Worm (Caenorhabditis elegans) whole organism, L4 larva: ENCODE results near the gene F28A12.10.
A peak's percentile ranks its signal among the peaks of the same experiment; 100 is the strongest.

Source experiments
- T20F7.1 ChIP-seq: fragments of 200-800 bp; sonication (Bioruptor generic); optimal IDR thresholded peaks from 2 replicates; lab custom pipeline; 2018; ENCODE audit warnings: mild to moderate bottlenecking, missing genetic modification characterization, missing compliant biosample characterization
- Y105C5A.15 ChIP-seq: fragments of 200-800 bp; sonication (Bioruptor generic); IDR thresholded peaks from 2 replicates; pipeline ENCODE4 v1.3.6; 2022; ENCODE audit warnings: missing genetic modification characterization, missing compliant biosample characterization
- Y5F2A.4 ChIP-seq: fragments of 200-800 bp; sonication (Bioruptor generic); optimal IDR thresholded peaks from 2 replicates; lab custom pipeline; 2018; ENCODE audit warnings: mild to moderate bottlenecking, missing genetic modification characterization, missing compliant biosample characterization
- ZK337.2 ChIP-seq: fragments of 200-800 bp; sonication (Bioruptor generic); IDR thresholded peaks from 2 replicates; pipeline ENCODE4 v1.3.6; 2022; ENCODE audit warnings: missing genetic modification reagents, missing genetic modification characterization, missing compliant biosample characterization
- attf-4 ChIP-seq: sonication (generic microtip); optimal IDR thresholded peaks from 3 replicates; lab custom pipeline; 2017; ENCODE audit warnings: missing biosample characterization, missing genetic modification characterization
- ceh-20 ChIP-seq: fragments of 200-800 bp; sonication (Bioruptor generic); IDR thresholded peaks from 2 replicates; pipeline ENCODE4 v1.3.6; 2022; ENCODE audit warnings: missing genetic modification reagents, missing genetic modification characterization, missing compliant biosample characterization
- ceh-28 ChIP-seq: fragments of 150-350 bp; optimal IDR thresholded peaks from 2 replicates; lab custom pipeline; 2014; ENCODE audit warnings: missing biosample characterization, missing genetic modification reagents, missing genetic modification characterization
- ceh-82 ChIP-seq: sonication (generic microtip); optimal IDR thresholded peaks from 2 replicates; lab custom pipeline; 2017; ENCODE audit warnings: missing biosample characterization, missing genetic modification characterization
- ctbp-1 ChIP-seq: fragments of 200-800 bp; sonication (Bioruptor generic); IDR thresholded peaks from 2 replicates; pipeline ENCODE4 v1.3.6; 2022; ENCODE audit warnings: missing genetic modification reagents, missing genetic modification characterization, missing compliant biosample characterization
- daf-12 ChIP-seq: fragments of 150-350 bp; optimal IDR thresholded peaks from 2 replicates; lab custom pipeline; 2014; ENCODE audit warnings: missing biosample characterization, missing genetic modification reagents, missing genetic modification characterization
- daf-16 ChIP-seq, 3 experiments: sonication (generic microtip); optimal IDR thresholded peaks; 2 replicates each; lab custom pipeline; 2016 to 2017; ENCODE audit warnings: missing genetic modification characterization in 3 of 3, missing genetic modification reagents in 3 of 3, mild to moderate bottlenecking in 2 of 3, missing compliant biosample characterization in 2 of 3, missing biosample characterization in 1 of 3, moderate library complexity in 1 of 3
- daf-19 ChIP-seq: fragments of 200-800 bp; sonication (Bioruptor generic); conservative IDR thresholded peaks from 2 replicates; pipeline ENCODE4 v1.3.6; 2022; ENCODE audit warnings: missing genetic modification characterization, missing compliant biosample characterization
- dmd-6 ChIP-seq: fragments of 200-800 bp; sonication (Bioruptor generic); IDR thresholded peaks from 2 replicates; pipeline ENCODE4 v1.3.6; 2022; ENCODE audit warnings: missing genetic modification reagents, missing genetic modification characterization, missing compliant biosample characterization
- dmd-8 ChIP-seq: fragments of 200-800 bp; sonication (Bioruptor generic); IDR thresholded peaks from 2 replicates; pipeline ENCODE4 v1.3.6; 2022; ENCODE audit warnings: missing genetic modification characterization, missing compliant biosample characterization
- dmd-9 ChIP-seq: fragments of 200-800 bp; sonication (Bioruptor generic); IDR thresholded peaks from 2 replicates; pipeline ENCODE4 v1.3.6; 2022; ENCODE audit warnings: missing genetic modification reagents, missing genetic modification characterization, missing compliant biosample characterization
- egl-43 ChIP-seq: fragments of 200-800 bp; sonication (Bioruptor generic); IDR thresholded peaks from 2 replicates; pipeline ENCODE4 v1.3.6; 2022; ENCODE audit warnings: missing genetic modification reagents, missing genetic modification characterization, missing compliant biosample characterization
- gei-8 ChIP-seq: fragments of 200-800 bp; sonication (Bioruptor generic); optimal IDR thresholded peaks from 2 replicates; lab custom pipeline; 2018; ENCODE audit warnings: mild to moderate bottlenecking, missing genetic modification characterization, missing compliant biosample characterization
- hif-1 ChIP-seq, 2 experiments: sonication (generic microtip); optimal IDR thresholded peaks; 2 replicates each; lab custom pipeline; 2016 to 2017; ENCODE audit warnings: missing compliant biosample characterization in 2 of 2, missing genetic modification characterization in 2 of 2, missing genetic modification reagents in 2 of 2, missing genotype in 2 of 2, mild to moderate bottlenecking in 1 of 2
- hlh-11 ChIP-seq: fragments of 200-800 bp; sonication (Bioruptor generic); optimal IDR thresholded peaks from 2 replicates; lab custom pipeline; 2018; ENCODE audit warnings: mild to moderate bottlenecking, missing genetic modification characterization, missing compliant biosample characterization
- hmg-1.1 ChIP-seq: fragments of 200-800 bp; sonication (Bioruptor generic); IDR thresholded peaks from 2 replicates; pipeline ENCODE4 v1.3.6; 2022; ENCODE audit warnings: missing genetic modification reagents, missing genetic modification characterization, missing compliant biosample characterization
- lin-1 ChIP-seq: fragments of 200-800 bp; sonication (Bioruptor generic); IDR thresholded peaks from 2 replicates; pipeline ENCODE4 v1.3.6; 2022; ENCODE audit warnings: missing genetic modification reagents, missing genetic modification characterization, missing compliant biosample characterization
- lin-15B ChIP-seq: fragments of 150-350 bp; sonication (generic microtip); optimal IDR thresholded peaks from 3 replicates; lab custom pipeline; 2014; ENCODE audit warnings: missing biosample characterization, missing genetic modification characterization
- lin-38 ChIP-seq: fragments of 200-800 bp; sonication (Bioruptor generic); IDR thresholded peaks from 2 replicates; pipeline ENCODE4 v1.3.6; 2022; ENCODE audit warnings: missing genetic modification reagents, missing genetic modification characterization, missing compliant biosample characterization
- lsy-2 ChIP-seq, 2 experiments: fragments of 150-350 bp in 1 of 2; sonication (generic microtip) in 1 of 2; optimal IDR thresholded peaks; 2 replicates each; lab custom pipeline; 2014 to 2017; ENCODE audit warnings: missing biosample characterization in 2 of 2, missing genetic modification characterization in 2 of 2
- madf-9 ChIP-seq: fragments of 200-800 bp; sonication (Bioruptor generic); conservative IDR thresholded peaks from 2 replicates; pipeline ENCODE4 v1.3.6; 2022; ENCODE audit warnings: missing genetic modification reagents, missing genetic modification characterization, missing compliant biosample characterization
- mdl-1 ChIP-seq, 2 experiments: fragments of 150-350 bp in 1 of 2; sonication (generic microtip) in 1 of 2; optimal IDR thresholded peaks; 2 replicates each; lab custom pipeline; 2014 to 2017; ENCODE audit warnings: missing biosample characterization in 2 of 2, missing genetic modification characterization in 2 of 2
- mes-2 ChIP-seq: sonication (generic microtip); optimal IDR thresholded peaks from 2 replicates; lab custom pipeline; 2016; ENCODE audit warnings: missing genotype, mild to moderate bottlenecking, missing genetic modification characterization, missing compliant biosample characterization; ENCODE audit not compliant: poor library complexity, severe bottlenecking
- mxl-3 ChIP-seq: fragments of 200-800 bp; sonication (Bioruptor generic); optimal IDR thresholded peaks from 2 replicates; lab custom pipeline; 2018; ENCODE audit warnings: mild to moderate bottlenecking, missing genetic modification characterization, missing compliant biosample characterization
- nhr-102 ChIP-seq: sonication (generic microtip); optimal IDR thresholded peaks from 2 replicates; lab custom pipeline; 2016; ENCODE audit warnings: mild to moderate bottlenecking, missing genetic modification characterization, moderate library complexity, missing compliant biosample characterization
- nhr-11 ChIP-seq: fragments of 150-350 bp; optimal IDR thresholded peaks from 2 replicates; lab custom pipeline; 2014; ENCODE audit warnings: missing biosample characterization, missing genetic modification characterization
- nhr-111 ChIP-seq: fragments of 200-800 bp; sonication (Bioruptor generic); optimal IDR thresholded peaks from 2 replicates; lab custom pipeline; 2018; ENCODE audit warnings: mild to moderate bottlenecking, missing genetic modification characterization, missing compliant biosample characterization
- nhr-237 ChIP-seq: sonication (generic microtip); optimal IDR thresholded peaks from 2 replicates; lab custom pipeline; 2017; ENCODE audit warnings: missing biosample characterization, missing genetic modification characterization
- nhr-25 ChIP-seq: sonication (generic microtip); optimal IDR thresholded peaks from 2 replicates; lab custom pipeline; 2017; ENCODE audit warnings: missing genetic modification characterization, mild to moderate bottlenecking, missing compliant biosample characterization, antibody characterized with exemption, moderate library complexity, borderline replicate concordance; ENCODE audit not compliant: insufficient read depth
- php-3 ChIP-seq: fragments of 200-800 bp; sonication (Bioruptor generic); IDR thresholded peaks from 2 replicates; pipeline ENCODE4 v1.3.6; 2022; ENCODE audit warnings: missing genetic modification reagents, missing genetic modification characterization, missing compliant biosample characterization
- pqm-1 ChIP-seq: sonication (generic microtip); optimal IDR thresholded peaks from 2 replicates; lab custom pipeline; 2017; ENCODE audit warnings: missing biosample characterization, missing genetic modification characterization
- rbr-2 ChIP-seq: sonication (generic microtip); optimal IDR thresholded peaks from 2 replicates; lab custom pipeline; 2016; ENCODE audit warnings: missing genotype, missing genetic modification characterization, missing compliant biosample characterization
- set-16 ChIP-seq: fragments of 200-800 bp; sonication (Bioruptor generic); IDR thresholded peaks from 2 replicates; pipeline ENCODE4 v1.3.6; 2022; ENCODE audit warnings: missing genetic modification reagents, missing genetic modification characterization, missing compliant biosample characterization
- unc-130 ChIP-seq: sonication (generic microtip); optimal IDR thresholded peaks from 2 replicates; lab custom pipeline; 2016; ENCODE audit warnings: missing genetic modification reagents, missing genetic modification characterization, missing compliant biosample characterization
- unc-39 ChIP-seq: sonication (generic microtip); optimal IDR thresholded peaks from 2 replicates; lab custom pipeline; 2017; ENCODE audit warnings: missing biosample characterization, missing genetic modification characterization
- zip-11 ChIP-seq: fragments of 200-800 bp; sonication (Bioruptor generic); IDR thresholded peaks from 2 replicates; pipeline ENCODE4 v1.3.6; 2022; ENCODE audit warnings: missing genetic modification characterization, missing compliant biosample characterization
- ztf-7 ChIP-seq: fragments of 150-350 bp; optimal IDR thresholded peaks from 2 replicates; lab custom pipeline; 2014; ENCODE audit warnings: missing biosample characterization, missing genetic modification characterization

The F28A12.10 gene

DNA sequence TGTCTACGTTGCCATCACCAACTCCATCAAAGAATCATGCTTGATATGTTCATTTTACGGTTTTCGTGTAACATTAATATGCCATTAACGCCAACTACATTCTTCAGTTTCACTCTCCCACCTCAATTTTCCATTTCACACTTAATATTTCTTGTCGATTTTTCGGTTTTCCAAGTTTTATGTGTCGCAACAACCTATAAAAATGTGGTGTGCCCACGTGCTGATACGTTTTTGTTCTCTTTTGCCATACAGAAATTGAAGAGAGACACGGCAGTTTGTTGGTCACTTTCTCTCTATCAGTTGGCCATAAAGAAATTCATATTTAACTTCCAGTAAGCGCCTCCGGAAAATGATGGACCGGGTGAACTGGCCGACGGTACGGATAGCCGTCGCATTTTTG lies 45.2 kb upstream of the F28A12.10 start, which contains the start of gene cln-3.3:
TSS of gene cln-3.3 (plus strand) at position 334 of the 400 bp plus-strand sequence.
- TF ChIP-seq T20F7.1: no peak
- TF ChIP-seq gei-8 (GFP tag; lab: Kevin White, UChicago): no peak
- TF ChIP-seq hlh-11 (tag; lab: Kevin White, UChicago): no peak
- TF ChIP-seq daf-16 (GFP tag; optimal IDR thresholded peaks at IDR 0.05; lab: Kevin White, UChicago): no peak
- TF ChIP-seq daf-16 (tag; optimal IDR thresholded peaks at IDR 0.05; lab: Kevin White, UChicago): peak; percentile 67
- no peak for TF ChIP-seq ceh-82 (tag; lab: Kevin White, UChicago)
- no peak for TF ChIP-seq Y5F2A.4 (GFP tag; lab: Kevin White, UChicago)
- peak; percentile 93 for TF ChIP-seq php-3 (GFP tag; lab: Robert Waterston, UW)
- TF ChIP-seq dmd-6: no peak
- no peak for TF ChIP-seq zip-11 (GFP tag; lab: Robert Waterston, UW)
- TF ChIP-seq unc-39: no peak
- no peak for TF ChIP-seq lin-38 (GFP tag; lab: Robert Waterston, UW)
- TF ChIP-seq madf-9: no peak
- no peak for TF ChIP-seq hmg-1.1 (GFP tag; lab: Robert Waterston, UW)
- TF ChIP-seq pqm-1 (tag; lab: Kevin White, UChicago): peak; percentile 66
- no peak for TF ChIP-seq ceh-20 (GFP tag; lab: Robert Waterston, UW)
- TF ChIP-seq mxl-3 (GFP tag; lab: Kevin White, UChicago): peak; percentile 58
- TF ChIP-seq lin-15B: no peak
- TF ChIP-seq dmd-9 (GFP tag; lab: Robert Waterston, UW): no peak
- no peak for TF ChIP-seq mes-2
- no peak for TF ChIP-seq set-16 (GFP tag; lab: Robert Waterston, UW)
- peak in 1 of 2 experiments; percentile 42 for TF ChIP-seq mdl-1 (tag; optimal IDR thresholded peaks at IDR 0.05; lab: Kevin White, UChicago)
- no peak for TF ChIP-seq hif-1 (tag; optimal IDR thresholded peaks at IDR 0.05; lab: Kevin White, UChicago)
- no peak for TF ChIP-seq daf-12 (tag; lab: Kevin White, UChicago)
- no peak for TF ChIP-seq dmd-8 (GFP tag; lab: Robert Waterston, UW)
- TF ChIP-seq lin-1 (GFP tag; lab: Robert Waterston, UW): no peak
- no peak for TF ChIP-seq nhr-237
- no peak for TF ChIP-seq ceh-28 (tag; lab: Kevin White, UChicago)
- no peak for TF ChIP-seq nhr-111
- no peak for TF ChIP-seq nhr-102

DNA sequence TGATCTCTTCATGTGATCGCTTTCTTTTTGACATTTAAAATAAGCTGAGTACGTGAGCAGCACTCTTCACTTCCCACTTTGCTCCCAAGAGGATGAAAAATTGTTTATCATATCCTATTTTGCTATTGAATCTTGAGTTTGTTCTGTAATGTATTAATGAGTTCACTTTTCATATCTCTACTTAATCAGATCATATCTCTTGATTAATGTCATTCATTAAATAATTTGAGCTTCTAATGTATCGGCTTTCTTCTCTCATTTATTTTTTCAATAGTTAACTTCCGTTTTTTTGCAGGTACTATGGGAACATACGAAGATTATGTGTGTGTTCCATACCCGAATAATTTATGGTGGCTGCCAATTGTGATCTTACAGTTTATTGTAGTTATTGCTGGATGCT lies 43.5 kb upstream of the F28A12.10 start, which contains the start of gene ZC190.2:
TSS of gene ZC190.2 (plus strand) at position 301 of the 400 bp plus-strand sequence.
- no peak for TF ChIP-seq Y5F2A.4 (GFP tag; lab: Kevin White, UChicago)
- TF ChIP-seq ztf-7 (tag; lab: Kevin White, UChicago): no peak
- no peak for TF ChIP-seq Y105C5A.15 (GFP tag; lab: Robert Waterston, UW)
- no peak for TF ChIP-seq nhr-25
- TF ChIP-seq daf-16 (GFP tag; optimal IDR thresholded peaks at IDR 0.05; lab: Kevin White, UChicago): no peak
- no peak for TF ChIP-seq daf-16 (tag; optimal IDR thresholded peaks at IDR 0.05; lab: Kevin White, UChicago)
- TF ChIP-seq ctbp-1 (GFP tag; lab: Robert Waterston, UW): no peak
- no peak for TF ChIP-seq dmd-6
- TF ChIP-seq hlh-11 (tag; lab: Kevin White, UChicago): no peak
- no peak for TF ChIP-seq attf-4 (tag; lab: Kevin White, UChicago)
- TF ChIP-seq nhr-11 (tag; lab: Kevin White, UChicago): no peak
- TF ChIP-seq egl-43: no peak
- TF ChIP-seq unc-130: no peak
- no peak for TF ChIP-seq hmg-1.1 (GFP tag; lab: Robert Waterston, UW)
- no peak for TF ChIP-seq unc-39
- no peak for TF ChIP-seq rbr-2 (tag; lab: Kevin White, UChicago)
- TF ChIP-seq ZK337.2 (GFP tag; lab: Robert Waterston, UW): no peak
- no peak for TF ChIP-seq nhr-102
- TF ChIP-seq daf-19 (GFP tag; lab: Robert Waterston, UW): no peak
- no peak for TF ChIP-seq lsy-2 (tag; optimal IDR thresholded peaks at IDR 0.05; lab: Kevin White, UChicago)
- TF ChIP-seq, all 104 proteins: peak for 0
